Worm (Caenorhabditis elegans): ENCODE results near the gene T24E12.11.

DNA sequence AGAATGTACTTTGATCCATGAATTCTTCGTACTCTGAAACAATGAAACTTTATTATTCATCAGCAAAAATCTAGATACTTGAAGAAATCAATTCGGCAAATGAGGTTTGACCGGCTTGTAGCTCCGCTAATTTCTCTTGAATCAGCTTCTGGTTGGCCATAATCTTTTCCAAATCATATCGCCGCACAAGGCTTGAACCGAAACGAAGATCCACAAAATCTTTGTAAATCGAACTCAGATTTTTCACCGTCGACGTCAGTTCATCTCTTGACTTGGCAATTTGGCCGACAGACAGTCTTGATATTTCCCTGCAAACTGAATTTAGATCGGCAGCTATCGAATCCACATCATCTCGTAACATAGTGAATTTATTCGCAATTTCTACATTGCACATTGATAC lies 26.2 kb upstream of the T24E12.11 start:
- TF ChIP-seq tbx-37 (GFP tag; conservative IDR thresholded peaks at IDR 0.05) (no peak), B0310.2 (tag; optimal IDR thresholded peaks at IDR 0.05) (no peak), ama-1 (optimal IDR thresholded peaks at IDR 0.05) (no peak), hnd-1 (tag; optimal IDR thresholded peaks at IDR 0.05) (no peak), hmbx-1 (tag; optimal IDR thresholded peaks at IDR 0.05) (no peak), ceh-36 (tag; optimal IDR thresholded peaks at IDR 0.05) (no peak), scrt-1 (GFP tag; IDR thresholded peaks at IDR 0.05) (no peak)
